Worm (Caenorhabditis elegans): Measurements from ENCODE around the gene clh-5.

The clh-5 gene

DNA sequence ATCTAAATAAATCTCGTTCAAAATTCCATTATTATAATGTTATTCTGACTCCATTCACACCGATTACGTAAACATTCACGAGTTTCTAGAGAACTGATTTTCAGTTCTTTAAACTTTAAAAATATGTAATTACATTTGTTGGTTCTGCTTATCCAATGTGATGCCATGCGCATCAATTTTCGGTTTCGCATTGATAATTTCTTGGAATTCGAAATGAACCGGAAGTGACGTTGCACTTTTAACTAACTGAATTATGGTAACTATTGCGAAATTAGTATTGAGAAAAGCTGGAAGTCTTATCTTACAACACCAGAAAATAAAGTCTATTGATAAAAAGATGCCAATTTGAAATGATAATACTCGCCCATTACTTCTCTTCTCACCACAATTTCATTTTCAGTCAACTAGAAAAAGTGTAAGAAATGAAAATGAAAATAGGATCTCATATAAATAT, 19.4 kb upstream of the clh-5 start (continued):
- no peak for TF ChIP-seq lir-3 (tag; optimal IDR thresholded peaks at IDR 0.05; ENCODE audit: poor library complexity)
- peak; percentile 35 for TF ChIP-seq swsn-7 (tag; optimal IDR thresholded peaks at IDR 0.05)
- TF ChIP-seq sox-4 (tag; optimal IDR thresholded peaks at IDR 0.05), result peak; percentile 96

ce11 chrII:9116404-9116803, 18.0 kb upstream of the clh-5 start:
- TF ChIP-seq egl-13 (tag; optimal IDR thresholded peaks at IDR 0.05) (no peak), lin-35 (GFP tag; optimal IDR thresholded peaks at IDR 0.05) (peak in 1 of 2 experiments; percentile 42), nhr-85 (tag) (no peak), snpc-4 (tag; optimal IDR thresholded peaks at IDR 0.05) (no peak), ceh-63 (GFP tag; optimal IDR thresholded peaks at IDR 0.05) (no peak), sox-4 (tag; optimal IDR thresholded peaks at IDR 0.05) (no peak), nhr-28 (tag; optimal IDR thresholded peaks at IDR 0.05) (no peak)

DNA sequence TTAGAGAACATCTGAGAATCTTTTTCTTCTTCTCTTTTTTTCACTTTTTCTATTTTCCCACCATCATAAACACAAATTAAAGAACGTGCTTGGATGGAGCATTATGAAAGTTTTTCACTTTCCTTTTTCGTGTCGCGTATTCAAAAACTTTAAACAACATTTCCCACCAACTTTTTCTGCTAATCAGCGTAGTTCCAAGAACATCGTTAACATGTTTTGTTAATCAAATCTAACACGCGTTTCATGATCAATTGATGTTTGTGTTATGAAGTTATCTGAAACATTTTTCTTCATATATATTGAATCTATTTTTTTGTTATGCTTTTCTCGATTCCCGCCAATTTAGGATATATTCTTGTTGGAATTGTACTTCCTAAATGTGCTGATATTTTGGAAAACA, 17.2 kb upstream of the clh-5 start:
- no peak for TF ChIP-seq mef-2 (tag; optimal IDR thresholded peaks at IDR 0.05)
- no peak for TF ChIP-seq dsc-1 (tag; optimal IDR thresholded peaks at IDR 0.05)
- TF ChIP-seq nhr-71 (tag; optimal IDR thresholded peaks at IDR 0.05), result peak; percentile 76
- peak; percentile 64 for TF ChIP-seq nhr-47 (tag; optimal IDR thresholded peaks at IDR 0.05)
- peak; percentile 4 for TF ChIP-seq sox-4 (tag; optimal IDR thresholded peaks at IDR 0.05)
- TF ChIP-seq nhr-11 (tag; optimal IDR thresholded peaks at IDR 0.05), result peak; percentile 25
- peak; percentile 86 for TF ChIP-seq fkh-8 (tag; optimal IDR thresholded peaks at IDR 0.05)
- TF ChIP-seq lin-14 (GFP tag; optimal IDR thresholded peaks at IDR 0.05), result peak; percentile 47

- TF ChIP-seq nhr-85 (tag), result peak; percentile 34
- no peak for TF ChIP-seq blmp-1 (tag; optimal IDR thresholded peaks at IDR 0.05)
Observed at ce11 chrII:9114972-9115371, 16.6 kb upstream of the clh-5 start.

- TF ChIP-seq zag-1 (tag; optimal IDR thresholded peaks at IDR 0.05), result no peak
- TF ChIP-seq lin-35 (GFP tag; optimal IDR thresholded peaks at IDR 0.05), result peak in 1 of 2 experiments; percentile 57
- TF ChIP-seq Y116A8C.19 (tag; optimal IDR thresholded peaks at IDR 0.05; ENCODE audit: borderline replicate concordance), result no peak
- TF ChIP-seq dpl-1 (GFP tag; optimal IDR thresholded peaks at IDR 0.05), result peak in 2 of 3 experiments; percentile 2 to 10
- no peak for TF ChIP-seq ces-1 (GFP tag; optimal IDR thresholded peaks at IDR 0.05)
- TF ChIP-seq tbx-2 (tag; optimal IDR thresholded peaks at IDR 0.05), result peak; percentile 5
- TF ChIP-seq xbp-1 (tag; optimal IDR thresholded peaks at IDR 0.05), result no peak
- TF ChIP-seq blmp-1 (tag; optimal IDR thresholded peaks at IDR 0.05), result peak; percentile 60
- no peak for TF ChIP-seq lin-13 (GFP tag; optimal IDR thresholded peaks at IDR 0.05)
- TF ChIP-seq ceh-8 (GFP tag; optimal IDR thresholded peaks at IDR 0.05), result no peak
- TF ChIP-seq ztf-4 (tag; optimal IDR thresholded peaks at IDR 0.05), result peak; percentile 9
- no peak for TF ChIP-seq lin-39 (tag; optimal IDR thresholded peaks at IDR 0.05)
- TF ChIP-seq nhr-20 (tag; optimal IDR thresholded peaks at IDR 0.05), result peak; percentile 2
- peak; percentile 19 for TF ChIP-seq nhr-71 (tag; optimal IDR thresholded peaks at IDR 0.05)
- TF ChIP-seq unc-130 (tag; optimal IDR thresholded peaks at IDR 0.05), result peak; percentile 3
- TF ChIP-seq nhr-12 (tag; optimal IDR thresholded peaks at IDR 0.05), result no peak
- no peak for TF ChIP-seq ceh-90 (tag; optimal IDR thresholded peaks at IDR 0.05)
- TF ChIP-seq snu-23 (GFP tag; optimal IDR thresholded peaks at IDR 0.05), result peak; percentile 8
- peak in 1 of 2 experiments; percentile 9 for TF ChIP-seq mdl-1 (tag; optimal IDR thresholded peaks at IDR 0.05)
- TF ChIP-seq elt-3 (tag; optimal IDR thresholded peaks at IDR 0.05), result peak in 1 of 6 experiments; percentile 45
- peak; percentile 61 for TF ChIP-seq nhr-85 (tag)
- peak; percentile 45 for TF ChIP-seq lin-14 (GFP tag; optimal IDR thresholded peaks at IDR 0.05)
- TF ChIP-seq elt-2 (tag; optimal IDR thresholded peaks at IDR 0.05), result peak; percentile 23
- peak; percentile 3 to 54 for TF ChIP-seq lsy-2 (tag; optimal IDR thresholded peaks at IDR 0.05)
Observed at ce11 chrII:9113759-9114158, 15.4 kb upstream of the clh-5 start.
